Worm (Caenorhabditis elegans) whole organism, L4/young adult: ENCODE data around the gene str-150.

Source experiments
- dao-5 ChIP-seq: sonication (generic microtip); optimal IDR thresholded peaks from 2 replicates; lab custom pipeline; 2016; ENCODE audit warnings: missing genotype, missing genetic modification characterization, moderate library complexity, missing compliant biosample characterization
- him-1 ChIP-seq: sonication (generic microtip); optimal IDR thresholded peaks from 2 replicates; lab custom pipeline; 2016; ENCODE audit warnings: missing genotype, missing genetic modification reagents, missing genetic modification characterization, missing compliant biosample characterization

DNA sequence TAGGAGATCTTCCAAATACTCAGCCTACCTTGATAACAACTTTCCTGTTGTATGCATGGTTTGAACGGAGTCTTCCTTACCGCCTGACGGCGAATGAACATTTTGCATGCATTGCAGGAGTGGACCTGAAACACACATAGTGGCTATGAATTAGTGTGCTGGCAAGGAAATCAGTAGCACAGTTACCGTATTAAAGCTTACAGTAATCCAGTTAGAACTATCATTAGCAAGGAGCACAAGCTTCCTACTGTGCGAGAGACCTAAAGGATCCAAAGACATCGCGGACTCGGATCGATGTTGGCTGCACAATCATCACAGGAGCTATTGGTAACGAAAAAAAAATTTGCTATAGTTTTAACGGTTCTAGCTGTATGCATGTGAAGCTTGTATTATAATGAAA is 12.4 kb upstream of the str-150 start, which contains the start of gene nhr-233:
- TF ChIP-seq him-1, result no peak
- no peak for TF ChIP-seq dao-5
